Worm (Caenorhabditis elegans): Measurements from ENCODE around the gene tap-1.

Gene tap-1

ce11 chrX:14563818-14564217 lies 25.6 kb upstream of the tap-1 start:
- TF ChIP-seq ekl-4 (GFP tag; IDR thresholded peaks at IDR 0.05) (no peak), madf-10 (tag; optimal IDR thresholded peaks at IDR 0.05) (no peak), lin-35 (GFP tag; optimal IDR thresholded peaks at IDR 0.05) (no peak), madf-8 (GFP tag; conservative IDR thresholded peaks at IDR 0.05) (no peak), ceh-100 (GFP tag; IDR thresholded peaks at IDR 0.05) (no peak), K11D2.4 (GFP tag; IDR thresholded peaks at IDR 0.05) (0 out of 2 replicates have a peak, but pooled peaks have one; percentile 44), hmg-20 (GFP tag; IDR thresholded peaks at IDR 0.05) (no peak)

DNA sequence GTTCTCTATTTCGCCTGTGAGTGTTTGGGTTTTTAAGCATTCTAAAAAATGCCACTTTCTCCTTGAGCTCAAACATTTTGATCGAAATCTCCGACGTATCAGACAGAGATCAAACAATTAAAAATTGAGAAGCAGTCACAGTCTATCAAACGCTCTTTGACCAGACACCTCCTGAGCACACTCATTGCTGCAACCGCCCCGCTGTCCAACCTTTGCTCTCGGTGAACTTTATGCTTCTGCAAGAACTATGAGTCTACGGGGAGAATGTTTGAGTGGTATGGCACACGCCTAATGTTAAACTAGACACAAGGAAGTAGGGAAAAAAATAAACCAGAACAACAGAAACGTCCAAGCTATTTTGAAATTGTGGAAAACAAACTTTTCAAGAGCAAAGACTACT lies 24.2 kb upstream of the tap-1 start:
- TF ChIP-seq nhr-80 (tag; optimal IDR thresholded peaks at IDR 0.05) (peak; percentile 19), rpc-1 (optimal IDR thresholded peaks at IDR 0.05) (no peak), rpc-1 (tag; optimal IDR thresholded peaks at IDR 0.05) (no peak)

ce11 chrX:14566047-14566446 lies 23.4 kb upstream of the tap-1 start:
- TF ChIP-seq lsl-1 (GFP tag; optimal IDR thresholded peaks at IDR 0.05) (no peak), mxl-1 (tag; optimal IDR thresholded peaks at IDR 0.05) (no peak), lir-1 (GFP tag; conservative IDR thresholded peaks at IDR 0.05) (no peak)

- TF ChIP-seq hlh-12 (tag; optimal IDR thresholded peaks at IDR 0.05) (no peak), ccch-3 (GFP tag; optimal IDR thresholded peaks at IDR 0.05) (no peak), ceh-27 (GFP tag; optimal IDR thresholded peaks at IDR 0.05) (no peak), attf-3 (GFP tag; conservative IDR thresholded peaks at IDR 0.05) (no peak), hlh-26 (GFP tag; conservative IDR thresholded peaks at IDR 0.05) (no peak), Y53F4B.3 (GFP tag; IDR thresholded peaks at IDR 0.05) (no peak), Y67H2A.10 (GFP tag; conservative IDR thresholded peaks at IDR 0.05) (no peak), F37B4.10 (GFP tag; IDR thresholded peaks at IDR 0.05) (no peak), ZK185.1 (tag; optimal IDR thresholded peaks at IDR 0.05; ENCODE audit: poor library complexity, severe bottlenecking) (no peak), nhr-90 (tag; optimal IDR thresholded peaks at IDR 0.05) (no peak), lin-40 (tag; optimal IDR thresholded peaks at IDR 0.05) (no peak), ztf-28 (GFP tag; IDR thresholded peaks at IDR 0.05) (no peak), lin-54 (GFP tag; optimal IDR thresholded peaks at IDR 0.05) (no peak), B0336.3 (GFP tag; IDR thresholded peaks at IDR 0.05) (no peak), mes-4 (tag; optimal IDR thresholded peaks at IDR 0.05) (no peak), athp-1 (tag; optimal IDR thresholded peaks at IDR 0.05) (no peak), nhr-120 (GFP tag; IDR thresholded peaks at IDR 0.05) (no peak), rpc-1 (optimal IDR thresholded peaks at IDR 0.05) (no peak), rpc-1 (tag; optimal IDR thresholded peaks at IDR 0.05) (no peak), K11D2.4 (GFP tag; IDR thresholded peaks at IDR 0.05) (no peak)
These were observed 21.1 kb upstream of the tap-1 start for ce11 chrX:14568258-14568763.

DNA sequence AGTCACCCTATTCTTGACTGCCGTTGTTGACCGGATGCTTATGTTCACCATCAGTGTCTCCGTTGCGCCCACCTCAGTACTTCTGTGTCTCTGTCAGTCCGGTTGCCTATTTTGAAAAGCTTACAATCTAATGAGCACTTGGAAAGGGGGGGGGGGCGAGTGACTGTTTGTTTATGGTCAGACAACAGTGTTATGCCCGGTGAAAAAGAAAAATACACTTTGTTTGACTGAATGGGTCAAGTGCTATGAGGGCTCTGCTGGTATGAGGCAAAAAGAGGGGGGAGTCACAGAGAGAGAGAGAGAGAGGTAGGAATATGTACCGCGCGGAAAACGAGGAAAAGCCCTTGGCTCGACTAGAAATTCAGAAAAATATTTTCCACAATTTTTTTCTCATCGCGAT lies 18.1 kb upstream of the tap-1 start:
- TF ChIP-seq lsl-1 (GFP tag; optimal IDR thresholded peaks at IDR 0.05) (no peak), gei-17 (GFP tag; optimal IDR thresholded peaks at IDR 0.05) (no peak), ceh-58 (GFP tag; IDR thresholded peaks at IDR 0.05) (no peak), ztf-22 (GFP tag; optimal IDR thresholded peaks at IDR 0.05) (no peak), lin-40 (tag; optimal IDR thresholded peaks at IDR 0.05) (no peak), dpl-1 (GFP tag; optimal IDR thresholded peaks at IDR 0.05) (no peak)
